Fruit fly (Drosophila melanogaster): ENCODE results near the gene RhoL.

The RhoL gene

DNA sequence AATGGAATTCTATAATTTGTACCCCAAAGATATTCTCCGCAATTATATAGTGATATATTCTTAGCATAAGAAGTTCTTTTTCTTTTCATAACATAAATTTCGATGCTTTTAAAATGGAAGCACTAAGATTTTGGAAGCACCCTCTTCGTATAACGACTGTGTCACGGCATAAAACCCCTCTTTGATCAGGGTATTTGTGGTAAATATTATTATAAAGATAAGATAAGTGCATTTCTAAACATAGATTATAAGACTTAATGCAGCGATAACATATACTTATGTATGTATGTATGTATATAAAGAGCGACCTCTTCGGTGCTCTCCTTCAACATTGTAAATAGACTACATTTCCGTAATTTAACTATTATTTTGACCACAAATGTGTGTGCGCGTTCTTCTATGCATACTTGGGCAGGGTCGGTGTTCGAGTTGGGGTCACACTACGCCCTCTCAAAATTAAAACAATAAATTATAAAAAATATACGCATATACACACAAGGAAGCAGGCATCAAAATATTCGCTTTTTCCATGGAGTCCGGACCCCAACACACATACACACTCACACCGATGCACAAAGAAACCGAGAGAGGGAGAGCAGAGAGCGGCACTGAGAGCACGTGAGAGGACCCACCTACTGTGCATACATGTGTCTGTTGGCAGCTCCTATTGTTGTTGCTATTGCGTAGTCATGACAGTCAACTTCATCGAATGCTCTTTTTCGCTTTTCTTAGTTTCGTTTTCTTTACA, 48.1 kb upstream of the RhoL start (continued):
- TF ChIP-seq CG31441 (GFP tag; IDR thresholded peaks at IDR 0.05) (no peak), hth (optimal IDR thresholded peaks at IDR 0.05) (no peak), CG15479 (GFP tag; optimal IDR thresholded peaks at IDR 0.05) (peak; percentile 41), mld (GFP tag; IDR thresholded peaks at IDR 0.05; ENCODE audit: partially characterized antibody) (no peak), knrl (GFP tag; IDR thresholded peaks at IDR 0.05; ENCODE audit: partially characterized antibody) (no peak), CG7372 (GFP tag; IDR thresholded peaks at IDR 0.05) (no peak), lilli (GFP tag; optimal IDR thresholded peaks at IDR 0.05) (no peak), Atf6 (GFP tag; IDR thresholded peaks at IDR 0.05) (no peak), CG1602 (GFP tag; optimal IDR thresholded peaks at IDR 0.05) (no peak), zen2 (GFP tag; IDR thresholded peaks at IDR 0.05; ENCODE audit: partially characterized antibody) (no peak), Chrac-16 (GFP tag; optimal IDR thresholded peaks at IDR 0.05) (no peak), CG16813 (GFP tag; IDR thresholded peaks at IDR 0.05; ENCODE audit: partially characterized antibody) (no peak), CG4617 (GFP tag; optimal IDR thresholded peaks at IDR 0.05; ENCODE audit: borderline replicate concordance) (no peak), NK7.1 (GFP tag; optimal IDR thresholded peaks at IDR 0.05) (no peak), CG9932 (GFP tag; IDR thresholded peaks at IDR 0.05) (no peak), CG5953 (GFP tag; IDR thresholded peaks at IDR 0.05) (no peak), Bdp1 (GFP tag; optimal IDR thresholded peaks at IDR 0.05) (no peak), nerfin-1 (tag; optimal IDR thresholded peaks at IDR 0.05) (peak; percentile 25), az2 (GFP tag; optimal IDR thresholded peaks at IDR 0.05) (no peak), CG1647 (GFP tag; optimal IDR thresholded peaks at IDR 0.05) (no peak), CG1233 (GFP tag; optimal IDR thresholded peaks at IDR 0.05) (no peak), Doc2 (GFP tag; IDR thresholded peaks at IDR 0.05) (no peak), tgo (GFP tag; IDR thresholded peaks at IDR 0.05) (no peak), jigr1 (GFP tag; IDR thresholded peaks at IDR 0.05) (no peak), CG6765 (GFP tag; optimal IDR thresholded peaks at IDR 0.05) (no peak), phol (tag; optimal IDR thresholded peaks at IDR 0.05) (no peak), CG17912 (GFP tag; optimal IDR thresholded peaks at IDR 0.05) (no peak), CG32767 (GFP tag; IDR thresholded peaks at IDR 0.05) (no peak), hkb (optimal IDR thresholded peaks at IDR 0.05) (no peak), hkb (GFP tag; IDR thresholded peaks at IDR 0.05) (no peak), fu2 (GFP tag; optimal IDR thresholded peaks at IDR 0.05) (no peak), shn (GFP tag; optimal IDR thresholded peaks at IDR 0.05) (no peak), prd (optimal IDR thresholded peaks at IDR 0.05) (no peak), prd (GFP tag; IDR thresholded peaks at IDR 0.05) (no peak), CG7271 (tag; optimal IDR thresholded peaks at IDR 0.05) (no peak), tin (GFP tag; optimal IDR thresholded peaks at IDR 0.05) (no peak), dan (GFP tag; IDR thresholded peaks at IDR 0.05) (no peak), chif (GFP tag; optimal IDR thresholded peaks at IDR 0.05) (no peak), CG2199 (GFP tag; IDR thresholded peaks at IDR 0.05) (no peak), ATbp (GFP tag; optimal IDR thresholded peaks at IDR 0.05) (peak; percentile 27), seq (GFP tag; IDR thresholded peaks at IDR 0.05) (no peak), CG1832 (GFP tag; optimal IDR thresholded peaks at IDR 0.05) (no peak), bab2 (GFP tag; optimal IDR thresholded peaks at IDR 0.05) (no peak), CG11695 (GFP tag; IDR thresholded peaks at IDR 0.05) (no peak), Mes4 (GFP tag; optimal IDR thresholded peaks at IDR 0.05) (no peak), CG2875 (GFP tag; optimal IDR thresholded peaks at IDR 0.05) (peak; percentile 12), ttk (GFP tag; IDR thresholded peaks at IDR 0.05) (no peak), CG6683 (GFP tag; optimal IDR thresholded peaks at IDR 0.05) (peak; percentile 19), sd (tag; optimal IDR thresholded peaks at IDR 0.05) (peak; percentile 61), CG15601 (tag; optimal IDR thresholded peaks at IDR 0.05) (peak; percentile 52), YL-1 (GFP tag; optimal IDR thresholded peaks at IDR 0.05) (no peak), D19B (GFP tag; optimal IDR thresholded peaks at IDR 0.05) (no peak)
